Fruit fly (Drosophila melanogaster): ENCODE measurements around the gene Chs2.

The Chs2 gene

DNA sequence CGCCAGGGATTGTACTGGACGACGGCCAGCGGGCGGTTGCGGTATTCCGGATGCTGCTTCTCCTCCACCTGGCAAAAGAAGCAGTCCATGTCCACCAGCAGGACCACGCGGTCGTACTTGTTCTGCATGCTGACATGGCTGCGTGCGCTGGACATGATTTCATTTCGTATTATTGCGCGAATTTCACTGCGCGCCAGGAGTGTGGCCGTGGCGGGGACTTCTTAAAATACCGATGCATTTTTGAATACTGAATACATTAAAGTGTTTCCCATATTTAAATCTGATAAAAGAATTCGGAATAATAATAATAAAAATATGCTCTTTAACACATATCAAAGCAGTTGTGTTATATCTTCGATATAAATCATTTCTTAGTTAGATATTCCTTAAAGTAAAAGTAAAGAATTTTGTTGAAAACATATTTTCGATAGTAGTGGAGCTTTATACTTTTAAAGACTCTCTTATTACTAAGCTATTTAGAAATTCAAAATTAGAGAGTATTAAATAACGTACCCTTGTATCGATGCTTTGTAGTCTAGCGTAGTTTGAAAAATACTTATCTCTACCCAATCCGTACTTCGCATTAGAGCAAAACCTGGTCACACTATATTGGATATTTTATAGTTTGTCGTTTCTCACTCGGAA lies 20.5 kb upstream of the Chs2 start, which contains the start of the genes PolH and CG14562 (continued):
- TF ChIP-seq BEAF-32 (GFP tag; optimal IDR thresholded peaks at IDR 0.05) (peak; percentile 37), CG7987 (GFP tag; optimal IDR thresholded peaks at IDR 0.05) (no peak), stwl (tag; optimal IDR thresholded peaks at IDR 0.05) (peak; percentile 30), CG1024 (GFP tag; IDR thresholded peaks at IDR 0.05) (no peak), CG12659 (GFP tag; optimal IDR thresholded peaks at IDR 0.05) (peak; percentile 54), pzg (GFP tag; optimal IDR thresholded peaks at IDR 0.05) (peak; percentile 23), CG17568 (GFP tag; optimal IDR thresholded peaks at IDR 0.05) (no peak), al (GFP tag; IDR thresholded peaks at IDR 0.05) (no peak), CG30020 (tag; optimal IDR thresholded peaks at IDR 0.05) (peak; percentile 39), CG8478 (optimal IDR thresholded peaks at IDR 0.05) (no peak), Hr51 (GFP tag; optimal IDR thresholded peaks at IDR 0.05) (no peak), CG8089 (GFP tag; optimal IDR thresholded peaks at IDR 0.05) (no peak), CoRest (tag; optimal IDR thresholded peaks at IDR 0.05) (peak; percentile 46), ash1 (GFP tag; optimal IDR thresholded peaks at IDR 0.05) (no peak), Aef1 (GFP tag; IDR thresholded peaks at IDR 0.05) (no peak), CG2712 (tag; optimal IDR thresholded peaks at IDR 0.05) (peak; percentile 10), CG14710 (tag; optimal IDR thresholded peaks at IDR 0.05) (peak; percentile 74), hth (optimal IDR thresholded peaks at IDR 0.05) (no peak), CG6683 (GFP tag; optimal IDR thresholded peaks at IDR 0.05) (no peak), CG7357 (GFP tag; IDR thresholded peaks at IDR 0.05) (no peak), danr (GFP tag; IDR thresholded peaks at IDR 0.05) (no peak), run (tag; optimal IDR thresholded peaks at IDR 0.05) (no peak), CG14667 (GFP tag; IDR thresholded peaks at IDR 0.05) (no peak), CG1647 (GFP tag; optimal IDR thresholded peaks at IDR 0.05) (no peak), nmo (GFP tag; optimal IDR thresholded peaks at IDR 0.05) (peak; percentile 38), hbn (GFP tag; IDR thresholded peaks at IDR 0.05; ENCODE audit: partially characterized antibody) (no peak), CG13624 (GFP tag; optimal IDR thresholded peaks at IDR 0.05) (no peak), Lhr (GFP tag; optimal IDR thresholded peaks at IDR 0.05) (peak; percentile 10), gfzf (GFP tag; optimal IDR thresholded peaks at IDR 0.05) (peak; percentile 75), CG15514 (GFP tag; optimal IDR thresholded peaks at IDR 0.05) (peak; percentile 3), Nf-YB (GFP tag; optimal IDR thresholded peaks at IDR 0.05) (peak; percentile 38), usp (GFP tag; optimal IDR thresholded peaks at IDR 0.05) (no peak), CG1603 (tag; optimal IDR thresholded peaks at IDR 0.05) (no peak), gcm2 (GFP tag; optimal IDR thresholded peaks at IDR 0.05) (no peak), row (GFP tag; IDR thresholded peaks at IDR 0.05) (peak; percentile 60), Sox100B (GFP tag; optimal IDR thresholded peaks at IDR 0.05) (no peak), CG9797 (GFP tag; optimal IDR thresholded peaks at IDR 0.05) (peak; percentile 74), NC2α (GFP tag; optimal IDR thresholded peaks at IDR 0.05) (no peak), CG14050 (GFP tag; IDR thresholded peaks at IDR 0.05) (no peak), fru (optimal IDR thresholded peaks at IDR 0.05) (no peak), cato (GFP tag; optimal IDR thresholded peaks at IDR 0.05; ENCODE audit: borderline replicate concordance) (no peak), CG8388 (GFP tag; optimal IDR thresholded peaks at IDR 0.05) (no peak), Abd-B (GFP tag; optimal IDR thresholded peaks at IDR 0.05) (peak; percentile 19), CG1602 (GFP tag; optimal IDR thresholded peaks at IDR 0.05) (no peak), sqz (GFP tag; optimal IDR thresholded peaks at IDR 0.05) (no peak), klu (GFP tag; IDR thresholded peaks at IDR 0.05) (no peak), CG17361 (GFP tag; IDR thresholded peaks at IDR 0.05) (no peak), MESR4 (GFP tag; optimal IDR thresholded peaks at IDR 0.05) (peak; percentile 11), MBD-R2 (GFP tag; IDR thresholded peaks at IDR 0.05) (peak; percentile 29), Ptx1 (GFP tag; IDR thresholded peaks at IDR 0.05) (no peak), phol (tag; optimal IDR thresholded peaks at IDR 0.05) (peak; percentile 36)
